Worm (Caenorhabditis elegans): Measurements from ENCODE around the gene tbx-38.

The tbx-38 gene

ce11 chrIII:11750817-11751216, 35.0 kb downstream of the tbx-38 start:
- TF ChIP-seq ceh-88 (GFP tag; IDR thresholded peaks at IDR 0.05) = no peak

- TF ChIP-seq nhr-77 (tag; optimal IDR thresholded peaks at IDR 0.05) (no peak), elt-2 (tag; optimal IDR thresholded peaks at IDR 0.05) (no peak), lin-15B (tag; optimal IDR thresholded peaks at IDR 0.05) (no peak), sptf-1 (tag; optimal IDR thresholded peaks at IDR 0.05) (no peak), nhr-47 (tag; optimal IDR thresholded peaks at IDR 0.05) (no peak), nhr-84 (tag; optimal IDR thresholded peaks at IDR 0.05) (no peak), unc-86 (tag; optimal IDR thresholded peaks at IDR 0.05) (no peak), aly-2 (tag; optimal IDR thresholded peaks at IDR 0.05) (no peak)
Observed at ce11 chrIII:11750232-11750631, 35.6 kb downstream of the tbx-38 start.

- TF ChIP-seq lsy-2 (tag; optimal IDR thresholded peaks at IDR 0.05) (peak; percentile 86 to 88), unc-62 (GFP tag; optimal IDR thresholded peaks at IDR 0.05) (no peak), elt-3 (tag; optimal IDR thresholded peaks at IDR 0.05) (peak in 2 of 6 experiments; percentile 46 to 60), lin-14 (GFP tag; optimal IDR thresholded peaks at IDR 0.05) (no peak), lin-35 (GFP tag; optimal IDR thresholded peaks at IDR 0.05) (peak; percentile 97 to 98), fkh-10 (GFP tag; optimal IDR thresholded peaks at IDR 0.05) (peak; percentile 23), vab-15 (tag; optimal IDR thresholded peaks at IDR 0.05) (peak; percentile 64), C34B4.2 (tag; optimal IDR thresholded peaks at IDR 0.05) (peak; percentile 49), unc-130 (tag; optimal IDR thresholded peaks at IDR 0.05) (peak; percentile 76), nhr-84 (tag; optimal IDR thresholded peaks at IDR 0.05) (no peak), mep-1 (tag; optimal IDR thresholded peaks at IDR 0.05) (peak; percentile 79), ceh-90 (tag; optimal IDR thresholded peaks at IDR 0.05) (peak; percentile 99), sup-37 (GFP tag; optimal IDR thresholded peaks at IDR 0.05) (peak; percentile 14), dpl-1 (GFP tag; optimal IDR thresholded peaks at IDR 0.05) (peak; percentile 94 to 96 (median 96)), irx-1 (tag; optimal IDR thresholded peaks at IDR 0.05) (peak; percentile 96), tlp-1 (tag; optimal IDR thresholded peaks at IDR 0.05) (no peak), efl-3 (GFP tag; optimal IDR thresholded peaks at IDR 0.05) (peak; percentile 19), mab-9 (GFP tag; IDR thresholded peaks at IDR 0.05) (peak; percentile 60), alr-1 (tag; optimal IDR thresholded peaks at IDR 0.05; ENCODE audit: borderline replicate concordance) (no peak), zip-4 (GFP tag; optimal IDR thresholded peaks at IDR 0.05) (peak; percentile 39), ces-1 (GFP tag; optimal IDR thresholded peaks at IDR 0.05) (no peak), nhr-11 (tag; optimal IDR thresholded peaks at IDR 0.05) (no peak), hlh-4 (tag; optimal IDR thresholded peaks at IDR 0.05) (peak; percentile 60), sptf-1 (tag; optimal IDR thresholded peaks at IDR 0.05) (no peak), fkh-8 (tag; optimal IDR thresholded peaks at IDR 0.05) (peak; percentile 80), nhr-12 (tag; optimal IDR thresholded peaks at IDR 0.05) (no peak), C04F5.9 (tag; optimal IDR thresholded peaks at IDR 0.05) (peak; percentile 91), nhr-19 (GFP tag; conservative IDR thresholded peaks at IDR 0.05) (peak; percentile 90), rnt-1 (tag; optimal IDR thresholded peaks at IDR 0.05) (no peak), pag-3 (tag; optimal IDR thresholded peaks at IDR 0.05; ENCODE audit: borderline replicate concordance, insufficient read depth) (no peak), nhr-28 (tag; optimal IDR thresholded peaks at IDR 0.05) (no peak), ztf-11 (tag; optimal IDR thresholded peaks at IDR 0.05) (peak in 1 of 2 experiments; percentile 95), efl-1 (optimal IDR thresholded peaks at IDR 0.05) (peak; percentile 95 to 97), efl-1 (GFP tag; optimal IDR thresholded peaks at IDR 0.05 in 1 of 2) (peak; percentile 97 to 100), jun-1 (tag; optimal IDR thresholded peaks at IDR 0.05) (peak; percentile 34), grh-1 (GFP tag; IDR thresholded peaks at IDR 0.05) (peak; percentile 82), ceh-88 (GFP tag; IDR thresholded peaks at IDR 0.05) (peak; percentile 71; the same call in 1 of the 2 replicates), nhr-85 (tag) (peak; percentile 97), mef-2 (tag; optimal IDR thresholded peaks at IDR 0.05) (no peak), lir-3 (tag; optimal IDR thresholded peaks at IDR 0.05; ENCODE audit: poor library complexity) (no peak), nhr-237 (tag; optimal IDR thresholded peaks at IDR 0.05) (no peak), nhr-20 (tag; optimal IDR thresholded peaks at IDR 0.05) (peak; percentile 92), lin-15B (tag; optimal IDR thresholded peaks at IDR 0.05) (peak; percentile 20), unc-86 (tag; optimal IDR thresholded peaks at IDR 0.05) (peak; percentile 79)
Observed at ce11 chrIII:11746718-11747117, 39.1 kb downstream of the tbx-38 start, which contains the start of gene mrt-2. Gene mrt-2, plus strand, starts transcription at chrIII:11746766.
